Worm (Caenorhabditis elegans) whole organism, early embryonic: ENCODE data around the gene zipt-17.

Source experiments
- ama-1 ChIP-seq: fragments of 150-350 bp; optimal IDR thresholded peaks from 2 replicates; lab custom pipeline; 2014
- ceh-36 ChIP-seq: sonication (generic microtip); optimal IDR thresholded peaks from 2 replicates; lab custom pipeline; 2016; ENCODE audit warnings: missing genetic modification characterization, inconsistent platforms, missing compliant biosample characterization
- ets-7 ChIP-seq: sonication (generic microtip); optimal IDR thresholded peaks from 2 replicates; lab custom pipeline; 2016; ENCODE audit warnings: missing genotype, missing genetic modification characterization, missing compliant biosample characterization
- flt-1 ChIP-seq: fragments of 200-800 bp; sonication (Bioruptor generic); IDR thresholded peaks from 2 replicates; pipeline ENCODE4 v1.3.6; 2022; ENCODE audit warnings: missing genetic modification characterization, missing compliant biosample characterization
- hmbx-1 ChIP-seq: sonication (generic microtip); optimal IDR thresholded peaks from 2 replicates; lab custom pipeline; 2016; ENCODE audit warnings: mild to moderate bottlenecking, missing genetic modification characterization, missing compliant biosample characterization
- hmg-4 ChIP-seq: fragments of 200-800 bp; sonication (Bioruptor generic); optimal IDR thresholded peaks from 2 replicates; lab custom pipeline; 2018; ENCODE audit warnings: mild to moderate bottlenecking, missing genetic modification characterization, missing compliant biosample characterization
- pes-1 ChIP-seq: fragments of 200-800 bp; sonication (Bioruptor generic); IDR thresholded peaks from 2 replicates; pipeline ENCODE4 v1.3.6; 2022; ENCODE audit warnings: missing genetic modification reagents, missing genetic modification characterization, missing compliant biosample characterization
- tbx-11 ChIP-seq: fragments of 200-800 bp; sonication (Bioruptor generic); IDR thresholded peaks from 2 replicates; pipeline ENCODE4 v1.3.6; 2022; ENCODE audit warnings: missing genetic modification characterization, missing compliant biosample characterization
- tra-4 ChIP-seq: sonication (generic microtip); optimal IDR thresholded peaks from 2 replicates; lab custom pipeline; 2017; ENCODE audit warnings: missing genetic modification characterization, missing compliant biosample characterization

DNA sequence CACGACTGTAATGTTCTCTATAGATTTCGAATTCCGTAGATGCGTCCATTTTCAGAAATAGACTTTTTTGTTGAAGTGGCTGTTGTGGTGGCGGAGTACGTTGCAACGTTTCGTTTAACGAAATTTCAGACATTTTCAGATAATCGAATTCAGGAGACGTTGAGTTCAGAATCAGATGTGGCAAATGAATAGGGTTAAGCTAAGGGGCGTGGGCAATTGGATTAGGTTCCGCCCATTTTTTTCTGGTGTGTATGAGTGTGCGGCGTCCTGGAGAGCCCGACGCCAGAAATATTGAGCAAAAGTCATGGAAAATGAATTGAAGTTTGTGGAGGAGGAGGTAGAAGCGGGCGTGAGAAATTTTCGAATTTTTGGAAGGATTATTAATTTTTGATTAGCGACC lies 46.1 kb upstream of the zipt-17 start:
- TF ChIP-seq hmg-4 (no peak), hmbx-1 (tag; lab: Kevin White, UChicago) (no peak), tra-4 (tag; lab: Kevin White, UChicago) (no peak), ama-1 (lab: Kevin White, UChicago) (no peak), flt-1 (GFP tag; lab: Robert Waterston, UW) (no peak), tbx-11 (GFP tag; lab: Robert Waterston, UW) (no peak), pes-1 (GFP tag; lab: Robert Waterston, UW) (no peak), ets-7 (tag; lab: Kevin White, UChicago) (no peak), ceh-36 (tag; lab: Kevin White, UChicago) (no peak)
